Fruit fly (Drosophila melanogaster): Measurements from ENCODE around the gene GIIIspla2.

DNA sequence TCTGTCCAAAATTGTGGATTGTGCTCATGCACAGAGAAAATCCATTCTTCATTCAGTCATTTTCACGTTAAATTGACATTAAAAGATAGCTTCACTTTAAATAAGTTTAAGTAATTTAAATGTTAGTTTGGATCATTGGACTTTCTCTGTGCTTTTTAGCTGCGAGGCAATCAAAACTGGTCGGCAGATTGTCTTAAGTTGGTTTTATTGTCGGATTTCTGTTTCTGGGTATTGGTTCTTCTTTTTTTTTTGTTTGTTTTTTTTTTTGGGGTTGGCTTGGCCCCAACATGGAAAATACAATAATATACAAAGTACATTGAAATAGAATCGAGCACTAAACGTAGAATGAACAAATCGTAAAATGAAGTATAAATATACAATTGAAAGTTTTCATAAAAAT is 12.7 kb downstream of the GIIIspla2 start, which contains the start of gene CG2278:
- TF ChIP-seq Dll (optimal IDR thresholded peaks at IDR 0.05) (no peak), CG8478 (optimal IDR thresholded peaks at IDR 0.05) (no peak), usp (GFP tag; optimal IDR thresholded peaks at IDR 0.05) (no peak), psq (optimal IDR thresholded peaks at IDR 0.05) (no peak), pan (optimal IDR thresholded peaks at IDR 0.05) (no peak)
